Worm (Caenorhabditis elegans) whole organism, L4 larva: ENCODE results near the gene idpp-3.

Source experiments
- F26F4.8 ChIP-seq: fragments of 200-800 bp; sonication (Bioruptor generic); conservative IDR thresholded peaks from 2 replicates; pipeline ENCODE4 v1.3.6; 2022; ENCODE audit warnings: missing genetic modification characterization, missing compliant biosample characterization
- Y105C5A.15 ChIP-seq: fragments of 200-800 bp; sonication (Bioruptor generic); IDR thresholded peaks from 2 replicates; pipeline ENCODE4 v1.3.6; 2022; ENCODE audit warnings: missing genetic modification characterization, missing compliant biosample characterization
- aly-2 ChIP-seq: sonication (generic microtip); optimal IDR thresholded peaks from 2 replicates; lab custom pipeline; 2018; ENCODE audit warnings: missing biosample characterization, missing genetic modification characterization
- ama-1 ChIP-seq: fragments of 150-350 bp; optimal IDR thresholded peaks from 2 replicates; lab custom pipeline; 2014; ENCODE audit warnings: inconsistent platforms, mixed read lengths
- ceh-20 ChIP-seq: fragments of 200-800 bp; sonication (Bioruptor generic); IDR thresholded peaks from 2 replicates; pipeline ENCODE4 v1.3.6; 2022; ENCODE audit warnings: missing genetic modification reagents, missing genetic modification characterization, missing compliant biosample characterization
- ceh-32 ChIP-seq: sonication (generic microtip); optimal IDR thresholded peaks from 2 replicates; lab custom pipeline; 2016; ENCODE audit warnings: mild to moderate bottlenecking, missing genetic modification characterization, missing compliant biosample characterization; ENCODE audit not compliant: poor library complexity
- ceh-44 ChIP-seq: fragments of 200-800 bp; sonication (Bioruptor generic); IDR thresholded peaks from 2 replicates; pipeline ENCODE4 v1.3.6; 2022; ENCODE audit warnings: missing genetic modification reagents, missing genetic modification characterization, missing compliant biosample characterization
- ces-1 ChIP-seq: fragments of 150-350 bp; sonication (generic microtip); optimal IDR thresholded peaks from 4 replicates; lab custom pipeline; 2014; ENCODE audit warnings: missing biosample characterization, missing genetic modification reagents, missing genetic modification characterization
- daf-16 ChIP-seq, 3 experiments: sonication (generic microtip); optimal IDR thresholded peaks; 2 replicates each; lab custom pipeline; 2016 to 2017; ENCODE audit warnings: missing genetic modification characterization in 3 of 3, missing genetic modification reagents in 3 of 3, mild to moderate bottlenecking in 2 of 3, missing compliant biosample characterization in 2 of 3, missing biosample characterization in 1 of 3, moderate library complexity in 1 of 3
- dmd-9 ChIP-seq: fragments of 200-800 bp; sonication (Bioruptor generic); IDR thresholded peaks from 2 replicates; pipeline ENCODE4 v1.3.6; 2022; ENCODE audit warnings: missing genetic modification reagents, missing genetic modification characterization, missing compliant biosample characterization
- dpl-1 ChIP-seq: fragments of 150-350 bp; optimal IDR thresholded peaks from 2 replicates; lab custom pipeline; 2014; ENCODE audit warnings: missing biosample characterization, missing genetic modification reagents, missing genetic modification characterization
- egl-27 ChIP-seq: sonication (generic microtip); optimal IDR thresholded peaks from 3 replicates; lab custom pipeline; 2017; ENCODE audit warnings: missing biosample characterization, missing genetic modification reagents, missing genetic modification characterization
- egl-43 ChIP-seq: fragments of 200-800 bp; sonication (Bioruptor generic); IDR thresholded peaks from 2 replicates; pipeline ENCODE4 v1.3.6; 2022; ENCODE audit warnings: missing genetic modification reagents, missing genetic modification characterization, missing compliant biosample characterization
- fos-1 ChIP-seq: fragments of 150-350 bp; optimal IDR thresholded peaks from 2 replicates; lab custom pipeline; 2014; ENCODE audit warnings: missing biosample characterization, missing genetic modification characterization
- hif-1 ChIP-seq, 2 experiments: sonication (generic microtip); optimal IDR thresholded peaks; 2 replicates each; lab custom pipeline; 2016 to 2017; ENCODE audit warnings: missing compliant biosample characterization in 2 of 2, missing genetic modification characterization in 2 of 2, missing genetic modification reagents in 2 of 2, missing genotype in 2 of 2, mild to moderate bottlenecking in 1 of 2
- hlh-11 ChIP-seq: fragments of 200-800 bp; sonication (Bioruptor generic); optimal IDR thresholded peaks from 2 replicates; lab custom pipeline; 2018; ENCODE audit warnings: mild to moderate bottlenecking, missing genetic modification characterization, missing compliant biosample characterization
- hlh-30 ChIP-seq: sonication (generic microtip); optimal IDR thresholded peaks from 2 replicates; lab custom pipeline; 2017; ENCODE audit warnings: antibody characterized with exemption, mild to moderate bottlenecking, missing genetic modification characterization, missing compliant biosample characterization; ENCODE audit not compliant: insufficient read depth
- hmg-1.1 ChIP-seq: fragments of 200-800 bp; sonication (Bioruptor generic); IDR thresholded peaks from 2 replicates; pipeline ENCODE4 v1.3.6; 2022; ENCODE audit warnings: missing genetic modification reagents, missing genetic modification characterization, missing compliant biosample characterization
- lin-1 ChIP-seq: fragments of 200-800 bp; sonication (Bioruptor generic); IDR thresholded peaks from 2 replicates; pipeline ENCODE4 v1.3.6; 2022; ENCODE audit warnings: missing genetic modification reagents, missing genetic modification characterization, missing compliant biosample characterization
- lin-13 ChIP-seq: fragments of 150-350 bp; optimal IDR thresholded peaks from 2 replicates; lab custom pipeline; 2014; ENCODE audit warnings: missing biosample characterization, missing genetic modification reagents, missing genetic modification characterization
- lin-15B ChIP-seq: fragments of 150-350 bp; sonication (generic microtip); optimal IDR thresholded peaks from 3 replicates; lab custom pipeline; 2014; ENCODE audit warnings: missing biosample characterization, missing genetic modification characterization
- lin-29 ChIP-seq: fragments of 200-800 bp; sonication (Bioruptor generic); IDR thresholded peaks from 2 replicates; pipeline ENCODE4 v1.3.6; 2022; ENCODE audit warnings: missing genetic modification reagents, missing genetic modification characterization, missing compliant biosample characterization
- lin-38 ChIP-seq: fragments of 200-800 bp; sonication (Bioruptor generic); IDR thresholded peaks from 2 replicates; pipeline ENCODE4 v1.3.6; 2022; ENCODE audit warnings: missing genetic modification reagents, missing genetic modification characterization, missing compliant biosample characterization
- lsy-2 ChIP-seq, 2 experiments: fragments of 150-350 bp in 1 of 2; sonication (generic microtip) in 1 of 2; optimal IDR thresholded peaks; 2 replicates each; lab custom pipeline; 2014 to 2017; ENCODE audit warnings: missing biosample characterization in 2 of 2, missing genetic modification characterization in 2 of 2
- mdl-1 ChIP-seq, 2 experiments: fragments of 150-350 bp in 1 of 2; sonication (generic microtip) in 1 of 2; optimal IDR thresholded peaks; 2 replicates each; lab custom pipeline; 2014 to 2017; ENCODE audit warnings: missing biosample characterization in 2 of 2, missing genetic modification characterization in 2 of 2
- mdt-29 ChIP-seq: fragments of 200-800 bp; sonication (Bioruptor generic); IDR thresholded peaks from 2 replicates; pipeline ENCODE4 v1.3.6; 2022; ENCODE audit warnings: missing genetic modification reagents, missing genetic modification characterization, missing compliant biosample characterization
- mep-1 ChIP-seq: fragments of 150-350 bp; sonication (generic microtip); optimal IDR thresholded peaks from 3 replicates; lab custom pipeline; 2014; ENCODE audit warnings: missing biosample characterization, missing genetic modification characterization
- mes-2 ChIP-seq: sonication (generic microtip); optimal IDR thresholded peaks from 2 replicates; lab custom pipeline; 2016; ENCODE audit warnings: missing genotype, mild to moderate bottlenecking, missing genetic modification characterization, missing compliant biosample characterization; ENCODE audit not compliant: poor library complexity, severe bottlenecking
- nhr-102 ChIP-seq: sonication (generic microtip); optimal IDR thresholded peaks from 2 replicates; lab custom pipeline; 2016; ENCODE audit warnings: mild to moderate bottlenecking, missing genetic modification characterization, moderate library complexity, missing compliant biosample characterization
- nhr-11 ChIP-seq: fragments of 150-350 bp; optimal IDR thresholded peaks from 2 replicates; lab custom pipeline; 2014; ENCODE audit warnings: missing biosample characterization, missing genetic modification characterization
- nhr-25 ChIP-seq: sonication (generic microtip); optimal IDR thresholded peaks from 2 replicates; lab custom pipeline; 2017; ENCODE audit warnings: missing genetic modification characterization, mild to moderate bottlenecking, missing compliant biosample characterization, antibody characterized with exemption, moderate library complexity, borderline replicate concordance; ENCODE audit not compliant: insufficient read depth
- nhr-28 ChIP-seq: fragments of 150-350 bp; optimal IDR thresholded peaks from 2 replicates; lab custom pipeline; 2014; ENCODE audit warnings: missing biosample characterization, missing genetic modification characterization
- nhr-41 ChIP-seq: fragments of 200-800 bp; sonication (Bioruptor generic); IDR thresholded peaks from 2 replicates; pipeline ENCODE4 v1.3.6; 2022; ENCODE audit warnings: missing genetic modification reagents, missing genetic modification characterization, missing compliant biosample characterization
- nhr-76 ChIP-seq: fragments of 150-350 bp; optimal IDR thresholded peaks from 2 replicates; lab custom pipeline; 2014; ENCODE audit warnings: missing biosample characterization, missing genetic modification characterization
- nhr-77 ChIP-seq: fragments of 150-350 bp; optimal IDR thresholded peaks from 2 replicates; lab custom pipeline; 2014; ENCODE audit warnings: missing biosample characterization, missing genetic modification characterization
- php-3 ChIP-seq: fragments of 200-800 bp; sonication (Bioruptor generic); IDR thresholded peaks from 2 replicates; pipeline ENCODE4 v1.3.6; 2022; ENCODE audit warnings: missing genetic modification reagents, missing genetic modification characterization, missing compliant biosample characterization
- saeg-2 ChIP-seq: fragments of 200-800 bp; sonication (Bioruptor generic); IDR thresholded peaks from 2 replicates; pipeline ENCODE4 v1.3.6; 2022; ENCODE audit warnings: missing genetic modification reagents, missing genetic modification characterization, missing compliant biosample characterization
- snpc-1.2 ChIP-seq: fragments of 200-800 bp; sonication (Bioruptor generic); IDR thresholded peaks from 2 replicates; pipeline ENCODE4 v1.3.6; 2022; ENCODE audit warnings: missing genetic modification reagents, missing genetic modification characterization, missing compliant biosample characterization
- snpc-4 ChIP-seq: fragments of 150-350 bp; optimal IDR thresholded peaks from 2 replicates; lab custom pipeline; 2014; ENCODE audit warnings: missing biosample characterization, missing genetic modification characterization
- spr-3 ChIP-seq: fragments of 200-800 bp; sonication (Bioruptor generic); optimal IDR thresholded peaks from 2 replicates; lab custom pipeline; 2018; ENCODE audit warnings: mild to moderate bottlenecking, missing genetic modification characterization, missing compliant biosample characterization
- unc-130 ChIP-seq: sonication (generic microtip); optimal IDR thresholded peaks from 2 replicates; lab custom pipeline; 2016; ENCODE audit warnings: missing genetic modification reagents, missing genetic modification characterization, missing compliant biosample characterization
- unc-39 ChIP-seq: sonication (generic microtip); optimal IDR thresholded peaks from 2 replicates; lab custom pipeline; 2017; ENCODE audit warnings: missing biosample characterization, missing genetic modification characterization
- unc-62 ChIP-seq, 3 experiments: fragments of 150-350 bp in 1 of 3; sonication (generic microtip); optimal IDR thresholded peaks in 2 of 3; peaks in 1 of 3; 1 replicate in 1 of 3; 2 replicates in 2 of 3; lab custom pipeline; 2014 to 2017; ENCODE audit warnings: missing biosample characterization in 3 of 3, missing genetic modification characterization in 3 of 3, missing genetic modification reagents in 3 of 3, missing genotype in 1 of 3
- zag-1 ChIP-seq: fragments of 150-350 bp; optimal IDR thresholded peaks from 2 replicates; lab custom pipeline; 2014; ENCODE audit warnings: missing biosample characterization, missing genetic modification characterization
- zip-11 ChIP-seq: fragments of 200-800 bp; sonication (Bioruptor generic); IDR thresholded peaks from 2 replicates; pipeline ENCODE4 v1.3.6; 2022; ENCODE audit warnings: missing genetic modification characterization, missing compliant biosample characterization
- zip-2 ChIP-seq: fragments of 150-350 bp; optimal IDR thresholded peaks from 2 replicates; lab custom pipeline; 2014; ENCODE audit warnings: missing biosample characterization, missing genetic modification characterization
- ztf-11 ChIP-seq: fragments of 150-350 bp; optimal IDR thresholded peaks from 2 replicates; lab custom pipeline; 2014; ENCODE audit warnings: missing biosample characterization, missing genetic modification characterization
- ztf-7 ChIP-seq: fragments of 150-350 bp; optimal IDR thresholded peaks from 2 replicates; lab custom pipeline; 2014; ENCODE audit warnings: missing biosample characterization, missing genetic modification characterization

Gene idpp-3

ce11 chrX:14946464-14947354 lies 14.7 kb downstream of the idpp-3 start:
- peak in 1 of 2 experiments; percentile 11 for TF ChIP-seq hif-1 (tag; optimal IDR thresholded peaks at IDR 0.05; lab: Kevin White, UChicago)
- TF ChIP-seq zip-2 (tag; lab: Kevin White, UChicago), result no peak
- no peak for TF ChIP-seq lin-29 (GFP tag; lab: Robert Waterston, UW)
- TF ChIP-seq saeg-2, result no peak
- peak; percentile 95 for TF ChIP-seq hlh-30 (tag; lab: Kevin White, UChicago)
- no peak for TF ChIP-seq ces-1 (GFP tag; lab: Kevin White, UChicago)
- TF ChIP-seq nhr-102, result peak; percentile 71
- peak; percentile 28 for TF ChIP-seq nhr-77 (tag; lab: Kevin White, UChicago)
- no peak for TF ChIP-seq nhr-11 (tag; lab: Kevin White, UChicago)
- peak in 1 of 2 experiments; percentile 42 for TF ChIP-seq lsy-2 (tag; optimal IDR thresholded peaks at IDR 0.05; lab: Kevin White, UChicago)
- peak; percentile 81; the same call in 1 of the 2 replicates for TF ChIP-seq php-3
- peak in 1 of 2 experiments; percentile 25 for TF ChIP-seq daf-16 (GFP tag; optimal IDR thresholded peaks at IDR 0.05; lab: Kevin White, UChicago)
- peak; percentile 75 for TF ChIP-seq daf-16 (tag; optimal IDR thresholded peaks at IDR 0.05; lab: Kevin White, UChicago)
- TF ChIP-seq mdl-1 (tag; optimal IDR thresholded peaks at IDR 0.05; lab: Kevin White, UChicago), result no peak
- TF ChIP-seq ama-1 (lab: Kevin White, UChicago), result no peak
- TF ChIP-seq F26F4.8 (GFP tag; lab: Robert Waterston, UW), result no peak
- TF ChIP-seq unc-62 (GFP tag; optimal IDR thresholded peaks at IDR 0.05 in 1 of 2; lab: Kevin White, UChicago), result peak; percentile 11 to 93
- TF ChIP-seq unc-62 (tag; optimal IDR thresholded peaks at IDR 0.05; lab: Kevin White, UChicago), result no peak
- TF ChIP-seq nhr-41, result no peak
- TF ChIP-seq zag-1 (tag; lab: Kevin White, UChicago), result no peak
- TF ChIP-seq ceh-20 (GFP tag; lab: Robert Waterston, UW), result no peak
- TF ChIP-seq egl-43 (GFP tag; lab: Robert Waterston, UW), result no peak
- TF ChIP-seq snpc-4 (tag; lab: Kevin White, UChicago), result no peak
- TF ChIP-seq lin-1 (GFP tag; lab: Robert Waterston, UW), result peak; percentile 42; the same call in 1 of the 2 replicates
- TF ChIP-seq hmg-1.1 (GFP tag; lab: Robert Waterston, UW), result 0 out of 2 replicates have a peak, but pooled peaks have one; percentile 38
- TF ChIP-seq aly-2 (tag; lab: Kevin White, UChicago), result no peak
- TF ChIP-seq unc-130, result no peak
- TF ChIP-seq zip-11, result no peak
- TF ChIP-seq nhr-28 (tag; lab: Kevin White, UChicago), result peak; percentile 78
- TF ChIP-seq spr-3, result no peak
- TF ChIP-seq lin-13 (GFP tag; lab: Kevin White, UChicago), result no peak
- TF ChIP-seq unc-39 (tag; lab: Kevin White, UChicago), result no peak
- TF ChIP-seq ztf-11 (tag; lab: Kevin White, UChicago), result no peak
- no peak for TF ChIP-seq ceh-32 (tag; lab: Kevin White, UChicago)
- peak; percentile 70 for TF ChIP-seq lin-38 (GFP tag; lab: Robert Waterston, UW)
- no peak for TF ChIP-seq nhr-76 (tag; lab: Kevin White, UChicago)
- no peak for TF ChIP-seq nhr-25 (tag; lab: Kevin White, UChicago)
- no peak for TF ChIP-seq ceh-44 (GFP tag; lab: Robert Waterston, UW)
- no peak for TF ChIP-seq lin-15B (tag; lab: Kevin White, UChicago)
- peak; percentile 31 for TF ChIP-seq mep-1 (tag; lab: Kevin White, UChicago)
- TF ChIP-seq hlh-11 (tag; lab: Kevin White, UChicago), result peak; percentile 84
- TF ChIP-seq dmd-9 (GFP tag; lab: Robert Waterston, UW), result no peak
- TF ChIP-seq snpc-1.2, result no peak
- TF ChIP-seq egl-27, result no peak
- TF ChIP-seq mes-2, result peak; percentile 30
- TF ChIP-seq fos-1 (tag; lab: Kevin White, UChicago), result no peak
- no peak for TF ChIP-seq Y105C5A.15 (GFP tag; lab: Robert Waterston, UW)
- no peak for TF ChIP-seq dpl-1
- peak; percentile 98 for TF ChIP-seq ztf-7
- no peak for TF ChIP-seq mdt-29 (GFP tag; lab: Robert Waterston, UW)
